Fruit fly (Drosophila melanogaster) whole organism, pupa: Measurements from ENCODE around the gene CG14322.

Source experiments
- CG15710 ChIP-seq: fragments of 200-800 bp; sonication (Bioruptor generic); optimal IDR thresholded peaks from 2 replicates; lab custom pipeline; 2018; ENCODE audit warnings: missing biosample characterization, mild to moderate bottlenecking, missing genetic modification characterization, moderate library complexity
- CG34367 ChIP-seq: fragments of 200-800 bp; sonication (Bioruptor generic); optimal IDR thresholded peaks from 2 replicates; lab custom pipeline; 2018; ENCODE audit warnings: missing biosample characterization, mild to moderate bottlenecking, missing genetic modification characterization
- CG8159 ChIP-seq: fragments of 200-800 bp; sonication (Bioruptor generic); optimal IDR thresholded peaks from 3 replicates; lab custom pipeline; 2018; ENCODE audit warnings: missing biosample characterization, mild to moderate bottlenecking, missing genetic modification characterization, moderate library complexity
- CG8301 ChIP-seq: fragments of 200-800 bp; sonication (Bioruptor generic); optimal IDR thresholded peaks from 2 replicates; lab custom pipeline; 2018; ENCODE audit warnings: missing biosample characterization, mild to moderate bottlenecking, missing genetic modification characterization
- D1 ChIP-seq: fragments of 200-800 bp; sonication (Bioruptor generic); optimal IDR thresholded peaks from 2 replicates; lab custom pipeline; 2018; ENCODE audit warnings: missing biosample characterization, mild to moderate bottlenecking, missing genetic modification characterization, moderate library complexity
- EcR ChIP-seq: fragments of 200-800 bp; sonication (Bioruptor generic); optimal IDR thresholded peaks from 3 replicates; lab custom pipeline; 2019; ENCODE audit warnings: missing biosample characterization, missing genetic modification characterization, mild to moderate bottlenecking, moderate library complexity, missing genetic modification reagents
- Ets98B ChIP-seq: fragments of 200-800 bp; sonication (Bioruptor generic); IDR thresholded peaks from 2 replicates; pipeline ENCODE4 v1.3.6; 2022; ENCODE audit warnings: missing biosample characterization, missing genetic modification characterization
- Pif1B ChIP-seq: fragments of 200-800 bp; sonication (Bioruptor generic); optimal IDR thresholded peaks from 3 replicates; lab custom pipeline; 2016; ENCODE audit warnings: missing biosample characterization, missing genetic modification characterization
- gl ChIP-seq: fragments of 200-800 bp; sonication (Bioruptor generic); optimal IDR thresholded peaks from 2 replicates; lab custom pipeline; 2018; ENCODE audit warnings: missing biosample characterization, mild to moderate bottlenecking, missing genetic modification characterization
- rn ChIP-seq: fragments of 200-800 bp; sonication (Bioruptor generic); IDR thresholded peaks from 2 replicates; pipeline ENCODE4 v1.3.6; 2022; ENCODE audit warnings: missing biosample characterization, missing genetic modification characterization

CG14322 gene

DNA sequence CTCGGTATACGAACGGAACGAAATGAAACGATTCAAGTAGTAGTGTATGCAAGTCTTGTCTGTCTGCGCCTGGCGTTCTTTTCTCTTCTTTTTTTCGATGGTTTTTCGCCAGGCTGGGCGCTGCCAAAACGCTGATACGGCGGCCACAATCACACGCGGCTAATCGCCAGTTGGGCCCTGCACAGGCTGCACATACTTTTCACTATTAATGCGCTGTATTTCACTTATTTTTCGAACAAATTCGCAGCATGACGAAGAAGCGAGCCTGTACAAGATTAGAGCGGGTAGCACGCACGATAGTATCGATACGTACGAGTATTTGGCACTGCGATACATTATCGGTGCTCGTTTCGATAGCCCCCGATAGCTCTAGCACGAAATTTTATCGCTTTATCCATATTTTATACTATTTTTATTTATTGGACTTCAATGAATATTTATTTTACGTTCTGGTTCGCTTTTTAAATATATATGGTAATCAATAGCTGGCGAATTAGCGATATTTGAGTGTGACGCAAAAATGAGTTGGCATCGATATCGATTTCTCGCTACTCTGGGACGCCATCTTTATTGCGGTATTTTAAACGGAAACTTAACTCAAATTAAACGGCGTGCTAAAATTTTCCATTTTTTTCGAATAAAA is 70.7 kb downstream of the CG14322 start, which contains the start of gene osa:
Gene osa (minus strand): TSS at position 300 of the 643 bp plus-strand sequence.
- peak; percentile 3 for TF ChIP-seq EcR (GFP tag; lab: Kevin White, UChicago)
- TF ChIP-seq gl (tag; lab: Kevin White, UChicago) = no peak
- TF ChIP-seq Pif1B = peak; percentile 50
- no peak for TF ChIP-seq D1 (tag; lab: Kevin White, UChicago)

dm6 chr3R:17718760-17719625 is 71.5 kb downstream of the CG14322 start, which contains the start of gene Pxt:
Gene Pxt (plus strand): TSS chr3R:17719454.
- TF ChIP-seq Ets98B (GFP tag; lab: Robert Waterston, UW) = no peak
- TF ChIP-seq CG8159 = no peak
- TF ChIP-seq Pif1B = peak; percentile 17
- no peak for TF ChIP-seq CG8301 (tag; lab: Kevin White, UChicago)
- no peak for TF ChIP-seq rn
- TF ChIP-seq D1 (tag; lab: Kevin White, UChicago) = peak; percentile 60
- TF ChIP-seq CG34367 = no peak
- no peak for TF ChIP-seq CG15710 (tag; lab: Kevin White, UChicago)
- TF ChIP-seq EcR (GFP tag; lab: Kevin White, UChicago) = no peak
